Worm (Caenorhabditis elegans): Measurements from ENCODE around the gene rcq-5.
A peak's percentile ranks its signal among the peaks of the same experiment; 100 is the strongest.

The rcq-5 gene

ce11 chrIII:4018591-4019580, 38.9 kb downstream of the rcq-5 start:
- TF ChIP-seq aly-2 (tag; optimal IDR thresholded peaks at IDR 0.05) (no peak), nhr-28 (tag; optimal IDR thresholded peaks at IDR 0.05) (peak; percentile 56), dmd-6 (GFP tag; IDR thresholded peaks at IDR 0.05) (peak; percentile 11; the same call in 1 of the 2 replicates), hlh-30 (tag; optimal IDR thresholded peaks at IDR 0.05; ENCODE audit: insufficient read depth) (peak; percentile 11), mxl-3 (GFP tag; optimal IDR thresholded peaks at IDR 0.05) (peak; percentile 55), hmg-1.1 (GFP tag; IDR thresholded peaks at IDR 0.05) (0 out of 2 replicates have a peak, but pooled peaks have one; percentile 24), nhr-77 (tag; optimal IDR thresholded peaks at IDR 0.05) (no peak), saeg-2 (GFP tag; IDR thresholded peaks at IDR 0.05) (no peak), daf-16 (GFP tag; optimal IDR thresholded peaks at IDR 0.05) (no peak), daf-16 (tag; optimal IDR thresholded peaks at IDR 0.05) (peak; percentile 52), tra-1 (GFP tag; IDR thresholded peaks at IDR 0.05) (0 out of 2 replicates have a peak, but pooled peaks have one; percentile 12), ZK546.5 (tag; optimal IDR thresholded peaks at IDR 0.05) (no peak), set-16 (GFP tag; IDR thresholded peaks at IDR 0.05) (peak; percentile 65), T26A8.4 (GFP tag; IDR thresholded peaks at IDR 0.05) (no peak), mdt-29 (GFP tag; IDR thresholded peaks at IDR 0.05) (no peak), nhr-10 (tag; optimal IDR thresholded peaks at IDR 0.05) (no peak), lim-7 (GFP tag; IDR thresholded peaks at IDR 0.05) (0 out of 2 replicates have a peak, but pooled peaks have one; percentile 25), unc-130 (GFP tag; optimal IDR thresholded peaks at IDR 0.05) (no peak), mep-1 (tag; optimal IDR thresholded peaks at IDR 0.05) (peak; percentile 52), madf-5 (GFP tag; IDR thresholded peaks at IDR 0.05) (0 out of 4 replicates have a peak, but pooled peaks of 1 of the 2 experiments have one; percentile 28), lin-39 (tag; optimal IDR thresholded peaks at IDR 0.05) (no peak), egl-27 (tag; optimal IDR thresholded peaks at IDR 0.05) (no peak), dmd-9 (GFP tag; IDR thresholded peaks at IDR 0.05) (no peak), spr-1 (tag; optimal IDR thresholded peaks at IDR 0.05) (no peak), unc-39 (tag; optimal IDR thresholded peaks at IDR 0.05) (no peak), zag-1 (tag; optimal IDR thresholded peaks at IDR 0.05) (no peak), aha-1 (tag) (peak; percentile 97), hlh-11 (tag; optimal IDR thresholded peaks at IDR 0.05) (peak; percentile 46), sdz-12 (GFP tag; optimal IDR thresholded peaks at IDR 0.05) (no peak), ceh-20 (GFP tag; IDR thresholded peaks at IDR 0.05) (no peak), jun-1 (tag; optimal IDR thresholded peaks at IDR 0.05) (no peak), lsy-2 (tag; optimal IDR thresholded peaks at IDR 0.05) (peak in 1 of 2 experiments; percentile 22), unc-62 (GFP tag; optimal IDR thresholded peaks at IDR 0.05 in 1 of 2) (peak in 1 of 2 experiments; percentile 95), unc-62 (tag; optimal IDR thresholded peaks at IDR 0.05) (no peak), dpl-1 (GFP tag; optimal IDR thresholded peaks at IDR 0.05) (peak; percentile 6), ztf-11 (tag; optimal IDR thresholded peaks at IDR 0.05) (no peak), fkh-10 (GFP tag; optimal IDR thresholded peaks at IDR 0.05) (no peak), egl-43 (GFP tag; IDR thresholded peaks at IDR 0.05) (0 out of 2 replicates have a peak, but pooled peaks have one; percentile 34), pqm-1 (tag; optimal IDR thresholded peaks at IDR 0.05) (peak; percentile 72), snpc-4 (tag; optimal IDR thresholded peaks at IDR 0.05) (no peak), zip-11 (GFP tag; IDR thresholded peaks at IDR 0.05) (no peak)

DNA sequence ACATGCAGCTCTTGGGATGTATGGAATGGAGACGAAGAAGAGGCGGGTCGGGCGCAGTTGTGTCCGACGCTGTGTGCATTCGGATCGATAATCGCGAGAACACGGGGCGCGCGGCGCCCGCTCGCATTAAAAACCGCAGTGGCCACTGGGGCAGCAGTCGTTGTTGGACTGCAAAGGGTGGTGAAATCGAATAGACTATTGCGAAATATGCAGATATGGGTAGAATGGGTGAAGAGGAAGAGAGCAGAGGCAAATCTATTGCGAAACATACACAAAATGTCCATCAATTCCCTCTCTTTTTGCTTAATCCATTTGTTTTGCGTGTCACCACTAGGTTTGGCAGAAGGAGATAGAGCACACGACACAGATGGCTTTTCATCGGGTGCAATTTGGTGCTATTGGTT, 39.7 kb downstream of the rcq-5 start:
- peak; percentile 50 for TF ChIP-seq hlh-30 (tag; optimal IDR thresholded peaks at IDR 0.05; ENCODE audit: insufficient read depth)
- TF ChIP-seq unc-62 (GFP tag; optimal IDR thresholded peaks at IDR 0.05 in 1 of 2), result peak in 1 of 2 experiments; percentile 48
- no peak for TF ChIP-seq unc-62 (tag; optimal IDR thresholded peaks at IDR 0.05)
- peak; percentile 57 for TF ChIP-seq hlh-11 (tag; optimal IDR thresholded peaks at IDR 0.05)
- TF ChIP-seq dmd-9 (GFP tag; IDR thresholded peaks at IDR 0.05), result 0 out of 2 replicates have a peak, but pooled peaks have one; percentile 7
- peak; percentile 74 for TF ChIP-seq F37D6.2 (tag; optimal IDR thresholded peaks at IDR 0.05)
- TF ChIP-seq spr-1 (tag; optimal IDR thresholded peaks at IDR 0.05), result peak; percentile 10
- peak; percentile 80 for TF ChIP-seq egl-43 (GFP tag; IDR thresholded peaks at IDR 0.05)
- peak; percentile 88 for TF ChIP-seq nhr-11 (tag; optimal IDR thresholded peaks at IDR 0.05)
- no peak for TF ChIP-seq daf-12 (tag; optimal IDR thresholded peaks at IDR 0.05)
- TF ChIP-seq duxl-1 (tag; optimal IDR thresholded peaks at IDR 0.05; ENCODE audit: poor library complexity), result no peak
- 0 out of 2 replicates have a peak, but pooled peaks have one; percentile 34 for TF ChIP-seq F26F4.8 (GFP tag; conservative IDR thresholded peaks at IDR 0.05)
- peak; percentile 1 for TF ChIP-seq dpl-1 (GFP tag; optimal IDR thresholded peaks at IDR 0.05)
- TF ChIP-seq lin-13 (GFP tag; optimal IDR thresholded peaks at IDR 0.05), result peak; percentile 71
- peak; percentile 26 for TF ChIP-seq mxl-3 (GFP tag; optimal IDR thresholded peaks at IDR 0.05)
- TF ChIP-seq dve-1 (tag; optimal IDR thresholded peaks at IDR 0.05; ENCODE audit: insufficient read depth), result no peak
- peak; percentile 36 for TF ChIP-seq nhr-6 (tag; optimal IDR thresholded peaks at IDR 0.05)
- peak; percentile 33 for TF ChIP-seq lin-38 (GFP tag; IDR thresholded peaks at IDR 0.05)

Data from whole organism, L4 larva.